Worm (Caenorhabditis elegans) whole organism, late embryonic: ENCODE results near the gene dhcr-24.

Source experiments
- C08G9.2 ChIP-seq: sonication (generic microtip); optimal IDR thresholded peaks from 2 replicates; lab custom pipeline; 2016; ENCODE audit warnings: mild to moderate bottlenecking, missing genetic modification characterization, moderate library complexity, missing compliant biosample characterization
- C38D4.7 ChIP-seq: fragments of 200-800 bp; sonication (Bioruptor generic); optimal IDR thresholded peaks from 2 replicates; lab custom pipeline; 2018; ENCODE audit warnings: mild to moderate bottlenecking, missing genetic modification characterization, moderate library complexity, missing compliant biosample characterization
- F13H6.1 ChIP-seq: sonication (generic microtip); optimal IDR thresholded peaks from 2 replicates; lab custom pipeline; 2016; ENCODE audit warnings: missing genetic modification characterization, missing compliant biosample characterization
- K09A11.1 ChIP-seq: sonication (generic microtip); optimal IDR thresholded peaks from 2 replicates; lab custom pipeline; 2017; ENCODE audit warnings: antibody characterized with exemption, mild to moderate bottlenecking, missing genetic modification characterization, missing compliant biosample characterization; ENCODE audit not compliant: insufficient read depth
- ahr-1 ChIP-seq: sonication (generic microtip); optimal IDR thresholded peaks from 2 replicates; lab custom pipeline; 2016; ENCODE audit warnings: missing genetic modification characterization, missing compliant biosample characterization
- ama-1 ChIP-seq: fragments of 150-350 bp; optimal IDR thresholded peaks from 2 replicates; lab custom pipeline; 2014
- ceh-14 ChIP-seq: sonication (generic microtip); optimal IDR thresholded peaks from 2 replicates; lab custom pipeline; 2016; ENCODE audit warnings: missing genotype, missing genetic modification characterization, missing compliant biosample characterization
- ceh-18 ChIP-seq: sonication (generic microtip); optimal IDR thresholded peaks from 2 replicates; lab custom pipeline; 2016; ENCODE audit warnings: missing genetic modification characterization, missing compliant biosample characterization
- ceh-19 ChIP-seq: fragments of 200-800 bp; sonication (Bioruptor generic); optimal IDR thresholded peaks from 2 replicates; lab custom pipeline; 2018; ENCODE audit warnings: mild to moderate bottlenecking, missing genetic modification characterization, missing compliant biosample characterization
- ceh-2 ChIP-seq: sonication (generic microtip); optimal IDR thresholded peaks from 2 replicates; lab custom pipeline; 2016; ENCODE audit warnings: missing genotype, missing genetic modification characterization, missing compliant biosample characterization
- ceh-22 ChIP-seq: sonication (generic microtip); optimal IDR thresholded peaks from 2 replicates; lab custom pipeline; 2017; ENCODE audit warnings: missing biosample characterization, missing genetic modification characterization
- ceh-24 ChIP-seq: sonication (generic microtip); optimal IDR thresholded peaks from 2 replicates; lab custom pipeline; 2016; ENCODE audit warnings: mild to moderate bottlenecking, missing genetic modification characterization, missing compliant biosample characterization
- ceh-30 ChIP-seq: fragments of 150-350 bp; optimal IDR thresholded peaks from 2 replicates; lab custom pipeline; 2014; ENCODE audit warnings: missing biosample characterization, missing genetic modification characterization
- ceh-31 ChIP-seq: sonication (generic microtip); optimal IDR thresholded peaks from 2 replicates; lab custom pipeline; 2016; ENCODE audit warnings: missing genetic modification characterization, missing compliant biosample characterization
- ceh-34 ChIP-seq: sonication (generic microtip); optimal IDR thresholded peaks from 2 replicates; lab custom pipeline; 2016; ENCODE audit warnings: mild to moderate bottlenecking, missing genetic modification characterization, missing compliant biosample characterization
- ceh-45 ChIP-seq: fragments of 200-800 bp; sonication (Bioruptor generic); IDR thresholded peaks from 2 replicates; pipeline ENCODE4 v1.3.6; 2022; ENCODE audit warnings: missing genetic modification reagents, missing genetic modification characterization, missing compliant biosample characterization
- ceh-48 ChIP-seq: sonication (generic microtip); optimal IDR thresholded peaks from 2 replicates; lab custom pipeline; 2016; ENCODE audit warnings: missing genetic modification characterization, inconsistent platforms, missing compliant biosample characterization
- ceh-6 ChIP-seq: fragments of 200-800 bp; sonication (Bioruptor generic); optimal IDR thresholded peaks from 2 replicates; lab custom pipeline; 2018; ENCODE audit warnings: mild to moderate bottlenecking, missing genetic modification characterization, missing compliant biosample characterization
- ceh-9 ChIP-seq: sonication (generic microtip); optimal IDR thresholded peaks from 2 replicates; lab custom pipeline; 2016; ENCODE audit warnings: mild to moderate bottlenecking, missing genetic modification characterization, inconsistent platforms, missing compliant biosample characterization
- che-1 ChIP-seq: sonication (generic microtip); optimal IDR thresholded peaks from 2 replicates; lab custom pipeline; 2016; ENCODE audit warnings: mild to moderate bottlenecking, missing genetic modification characterization, missing compliant biosample characterization
- dmd-4 ChIP-seq: sonication (generic microtip); optimal IDR thresholded peaks from 2 replicates; lab custom pipeline; 2016; ENCODE audit warnings: borderline replicate concordance, missing genetic modification characterization, missing compliant biosample characterization
- dve-1 ChIP-seq: sonication (generic microtip); optimal IDR thresholded peaks from 2 replicates; lab custom pipeline; 2017; ENCODE audit warnings: antibody characterized with exemption, mild to moderate bottlenecking, missing genetic modification characterization, missing compliant biosample characterization
- elt-2 ChIP-seq: sonication (generic microtip); optimal IDR thresholded peaks from 2 replicates; lab custom pipeline; 2016; ENCODE audit warnings: missing genetic modification reagents, missing genetic modification characterization, missing compliant biosample characterization
- ets-4 ChIP-seq: sonication (generic microtip); optimal IDR thresholded peaks from 2 replicates; lab custom pipeline; 2016; ENCODE audit warnings: missing genetic modification characterization, missing compliant biosample characterization
- fax-1 ChIP-seq: sonication (generic microtip); optimal IDR thresholded peaks from 2 replicates; lab custom pipeline; 2016; ENCODE audit warnings: missing genotype, missing genetic modification characterization, missing compliant biosample characterization
- fkh-10 ChIP-seq: fragments of 150-350 bp; optimal IDR thresholded peaks from 2 replicates; lab custom pipeline; 2014; ENCODE audit warnings: missing biosample characterization, missing genetic modification reagents, missing genetic modification characterization
- fkh-6 ChIP-seq: sonication (generic microtip); optimal IDR thresholded peaks from 2 replicates; lab custom pipeline; 2016; ENCODE audit warnings: missing genetic modification characterization, missing compliant biosample characterization
- gmeb-2 ChIP-seq: sonication (generic microtip); optimal IDR thresholded peaks from 2 replicates; lab custom pipeline; 2016; ENCODE audit warnings: missing genetic modification characterization, inconsistent platforms, missing compliant biosample characterization
- hlh-13 ChIP-seq: fragments of 200-800 bp; sonication (Bioruptor generic); optimal IDR thresholded peaks from 2 replicates; lab custom pipeline; 2018; ENCODE audit warnings: mild to moderate bottlenecking, missing genetic modification characterization, missing compliant biosample characterization
- hlh-15 ChIP-seq: sonication (generic microtip); optimal IDR thresholded peaks from 2 replicates; lab custom pipeline; 2016; ENCODE audit warnings: missing genetic modification characterization, missing compliant biosample characterization
- hlh-30 ChIP-seq: sonication (generic microtip); optimal IDR thresholded peaks from 2 replicates; lab custom pipeline; 2017; ENCODE audit warnings: antibody characterized with exemption, missing genetic modification characterization, missing compliant biosample characterization; ENCODE audit not compliant: insufficient read depth
- hlh-6 ChIP-seq: sonication (generic microtip); optimal IDR thresholded peaks from 2 replicates; lab custom pipeline; 2016; ENCODE audit warnings: missing genotype, missing genetic modification characterization, missing compliant biosample characterization
- hlh-8 ChIP-seq: sonication (generic microtip); optimal IDR thresholded peaks from 2 replicates; lab custom pipeline; 2016; ENCODE audit warnings: missing genotype, missing genetic modification characterization, missing compliant biosample characterization
- mec-3 ChIP-seq: sonication (generic microtip); optimal IDR thresholded peaks from 2 replicates; lab custom pipeline; 2016; ENCODE audit warnings: borderline replicate concordance, missing genetic modification characterization, missing compliant biosample characterization
- nfya-1 ChIP-seq: sonication (generic microtip); optimal IDR thresholded peaks from 2 replicates; lab custom pipeline; 2017; ENCODE audit warnings: missing genetic modification characterization, mild to moderate bottlenecking, missing compliant biosample characterization, antibody characterized with exemption, moderate library complexity
- nhr-11 ChIP-seq: fragments of 150-350 bp; optimal IDR thresholded peaks from 2 replicates; lab custom pipeline; 2014; ENCODE audit warnings: missing biosample characterization, missing genetic modification characterization
- npax-4 ChIP-seq: sonication (generic microtip); optimal IDR thresholded peaks from 2 replicates; lab custom pipeline; 2016; ENCODE audit warnings: missing genetic modification characterization, missing compliant biosample characterization
- odd-2 ChIP-seq: sonication (generic microtip); optimal IDR thresholded peaks from 2 replicates; lab custom pipeline; 2017; ENCODE audit warnings: antibody characterized with exemption, mild to moderate bottlenecking, missing genetic modification characterization, missing compliant biosample characterization
- pag-3 ChIP-seq: sonication (generic microtip); optimal IDR thresholded peaks from 2 replicates; lab custom pipeline; 2016; ENCODE audit warnings: missing compliant biosample characterization, missing genetic modification characterization, borderline replicate concordance
- pha-2 ChIP-seq: sonication (generic microtip); optimal IDR thresholded peaks from 2 replicates; lab custom pipeline; 2017; ENCODE audit warnings: mild to moderate bottlenecking, missing genetic modification characterization, missing compliant biosample characterization
- pha-4 ChIP-seq: fragments of 150-350 bp; optimal IDR thresholded peaks from 2 replicates; lab custom pipeline; 2018; ENCODE audit warnings: missing biosample characterization, missing genetic modification reagents, missing genetic modification characterization
- pqm-1 ChIP-seq: sonication (generic microtip); optimal IDR thresholded peaks from 2 replicates; lab custom pipeline; 2016; ENCODE audit warnings: missing genetic modification characterization, missing compliant biosample characterization
- ref-2 ChIP-seq: sonication (generic microtip); optimal IDR thresholded peaks from 2 replicates; lab custom pipeline; 2016; ENCODE audit warnings: missing genetic modification characterization, missing compliant biosample characterization
- rnt-1 ChIP-seq: sonication (generic microtip); optimal IDR thresholded peaks from 2 replicates; lab custom pipeline; 2016; ENCODE audit warnings: missing genetic modification characterization, missing compliant biosample characterization
- sdc-2 ChIP-seq: sonication (generic microtip); optimal IDR thresholded peaks from 2 replicates; lab custom pipeline; 2016; ENCODE audit warnings: missing genotype, missing genetic modification characterization, missing compliant biosample characterization
- sox-4 ChIP-seq: sonication (generic microtip); optimal IDR thresholded peaks from 2 replicates; lab custom pipeline; 2017; ENCODE audit warnings: mild to moderate bottlenecking, missing genetic modification characterization, inconsistent platforms, missing compliant biosample characterization
- tbx-2 ChIP-seq: sonication (generic microtip); optimal IDR thresholded peaks from 2 replicates; lab custom pipeline; 2016; ENCODE audit warnings: missing genetic modification characterization, missing compliant biosample characterization
- tbx-7 ChIP-seq: sonication (generic microtip); optimal IDR thresholded peaks from 2 replicates; lab custom pipeline; 2016; ENCODE audit warnings: missing genotype, missing genetic modification characterization, missing compliant biosample characterization
- unc-55 ChIP-seq: sonication (generic microtip); optimal IDR thresholded peaks from 2 replicates; lab custom pipeline; 2017; ENCODE audit warnings: missing biosample characterization, missing genetic modification reagents, missing genetic modification characterization
- unc-86 ChIP-seq: sonication (generic microtip); optimal IDR thresholded peaks from 2 replicates; lab custom pipeline; 2016; ENCODE audit warnings: missing genetic modification characterization, missing compliant biosample characterization
- zip-5 ChIP-seq: sonication (generic microtip); optimal IDR thresholded peaks from 2 replicates; lab custom pipeline; 2016; ENCODE audit warnings: missing genetic modification characterization, missing compliant biosample characterization

dhcr-24 gene

ce11 chrX:2549322-2549721 is 14.6 kb downstream of the dhcr-24 start (continued):
- peak; percentile 56 for TF ChIP-seq ceh-24 (tag; lab: Kevin White, UChicago)
- TF ChIP-seq che-1, result peak; percentile 86
- TF ChIP-seq hlh-30 (tag; lab: Kevin White, UChicago), result no peak
- TF ChIP-seq ahr-1 (tag; lab: Kevin White, UChicago), result peak; percentile 51
- TF ChIP-seq hlh-15, result peak; percentile 76
- peak; percentile 88 for TF ChIP-seq ceh-6 (GFP tag; lab: Kevin White, UChicago)
- TF ChIP-seq dmd-4 (tag; lab: Kevin White, UChicago), result peak; percentile 85
- TF ChIP-seq ceh-48 (tag; lab: Kevin White, UChicago), result peak; percentile 44
- peak; percentile 64 for TF ChIP-seq ceh-9 (tag; lab: Kevin White, UChicago)
- peak; percentile 62 for TF ChIP-seq ceh-31 (tag; lab: Kevin White, UChicago)
- TF ChIP-seq nhr-11, result no peak
- no peak for TF ChIP-seq ama-1 (lab: Kevin White, UChicago)
- peak; percentile 73 for TF ChIP-seq ceh-45 (GFP tag; lab: Robert Waterston, UW)
- peak; percentile 40 for TF ChIP-seq nfya-1 (tag; lab: Kevin White, UChicago)
- peak; percentile 82 for TF ChIP-seq ref-2 (tag; lab: Kevin White, UChicago)
- no peak for TF ChIP-seq pha-4 (tag; lab: Kevin White, UChicago)
- TF ChIP-seq ceh-19 (GFP tag; lab: Kevin White, UChicago), result peak; percentile 85
- TF ChIP-seq npax-4 (tag; lab: Kevin White, UChicago), result peak; percentile 47
- no peak for TF ChIP-seq ceh-30 (tag; lab: Kevin White, UChicago)
- peak; percentile 70 for TF ChIP-seq unc-86
- peak; percentile 83 for TF ChIP-seq ceh-18
- peak; percentile 74 for TF ChIP-seq fkh-6 (tag; lab: Kevin White, UChicago)
- TF ChIP-seq F13H6.1 (tag; lab: Kevin White, UChicago), result peak; percentile 54
- TF ChIP-seq K09A11.1 (tag; lab: Kevin White, UChicago), result peak; percentile 71
- TF ChIP-seq pqm-1 (tag; lab: Kevin White, UChicago), result peak; percentile 57
- peak; percentile 91 for TF ChIP-seq elt-2 (tag; lab: Kevin White, UChicago)
- TF ChIP-seq mec-3 (tag; lab: Kevin White, UChicago), result no peak
- TF ChIP-seq pha-2 (tag; lab: Kevin White, UChicago), result peak; percentile 88
- TF ChIP-seq hlh-6 (tag; lab: Kevin White, UChicago), result peak; percentile 87
- TF ChIP-seq ceh-34 (tag; lab: Kevin White, UChicago), result peak; percentile 73
- peak; percentile 32 for TF ChIP-seq hlh-8 (tag; lab: Kevin White, UChicago)
- TF ChIP-seq tbx-2 (tag; lab: Kevin White, UChicago), result peak; percentile 79
- no peak for TF ChIP-seq pag-3 (tag; lab: Kevin White, UChicago)
- TF ChIP-seq fkh-10, result peak; percentile 41
- peak; percentile 47 for TF ChIP-seq ceh-2 (tag; lab: Kevin White, UChicago)
- peak; percentile 82 for TF ChIP-seq C38D4.7 (GFP tag; lab: Kevin White, UChicago)
- TF ChIP-seq hlh-13, result peak; percentile 50
- TF ChIP-seq dve-1 (tag; lab: Kevin White, UChicago), result peak; percentile 75
- TF ChIP-seq ets-4 (tag; lab: Kevin White, UChicago), result peak; percentile 25
- peak; percentile 85 for TF ChIP-seq gmeb-2 (tag; lab: Kevin White, UChicago)
- peak; percentile 54 for TF ChIP-seq zip-5 (tag; lab: Kevin White, UChicago)
- no peak for TF ChIP-seq unc-55
- peak; percentile 50 for TF ChIP-seq tbx-7 (tag; lab: Kevin White, UChicago)
- peak; percentile 84 for TF ChIP-seq sdc-2 (tag; lab: Kevin White, UChicago)
- TF ChIP-seq sox-4 (tag; lab: Kevin White, UChicago), result peak; percentile 69
- peak; percentile 81 for TF ChIP-seq fax-1
- TF ChIP-seq rnt-1 (tag; lab: Kevin White, UChicago), result peak; percentile 84
- peak; percentile 88 for TF ChIP-seq ceh-14
- TF ChIP-seq odd-2 (tag; lab: Kevin White, UChicago), result peak; percentile 51
- no peak for TF ChIP-seq ceh-22 (tag; lab: Kevin White, UChicago)
- peak; percentile 78 for TF ChIP-seq C08G9.2 (tag; lab: Kevin White, UChicago)
